Fruit fly (Drosophila melanogaster) whole organism, embryonic: Measurements from ENCODE around the gene CG6749.

Experiments
- Atf-2 ChIP-seq: fragments of 200-800 bp; sonication (Bioruptor generic); optimal IDR thresholded peaks from 2 replicates; lab custom pipeline; 2016; ENCODE audit warnings: missing biosample characterization, missing genetic modification characterization
- Atf3 ChIP-seq: fragments of 200-800 bp; sonication (Bioruptor generic); optimal IDR thresholded peaks from 3 replicates; lab custom pipeline; 2016; ENCODE audit warnings: missing biosample characterization, missing genetic modification characterization
- Blimp-1 ChIP-seq: fragments of 200-800 bp; sonication (Bioruptor generic); optimal IDR thresholded peaks from 3 replicates; lab custom pipeline; 2018; ENCODE audit warnings: missing biosample characterization, missing genetic modification characterization, mild to moderate bottlenecking, moderate library complexity, missing genetic modification reagents
- CG1024 ChIP-seq: fragments of 200-800 bp; sonication (Bioruptor generic); IDR thresholded peaks from 2 replicates; pipeline ENCODE4 v1.3.6; 2022; ENCODE audit warnings: missing biosample characterization, missing genetic modification characterization
- CG10431 ChIP-seq: fragments of 200-800 bp; sonication (Bioruptor generic); optimal IDR thresholded peaks from 3 replicates; lab custom pipeline; 2018; ENCODE audit warnings: missing biosample characterization, mild to moderate bottlenecking, missing genetic modification characterization
- CG11723 ChIP-seq: fragments of 200-800 bp; sonication (Bioruptor generic); optimal IDR thresholded peaks from 2 replicates; lab custom pipeline; 2017; ENCODE audit warnings: missing biosample characterization, mild to moderate bottlenecking, missing genetic modification characterization
- CG12071 ChIP-seq: fragments of 200-800 bp; sonication (Bioruptor generic); optimal IDR thresholded peaks from 3 replicates; lab custom pipeline; 2018; ENCODE audit warnings: missing biosample characterization, mild to moderate bottlenecking, missing genetic modification characterization
- CG13894 ChIP-seq: fragments of 200-800 bp; sonication (Bioruptor generic); optimal IDR thresholded peaks from 3 replicates; lab custom pipeline; 2018; ENCODE audit warnings: missing biosample characterization, mild to moderate bottlenecking, missing genetic modification characterization, moderate library complexity
- CG15073 ChIP-seq: fragments of 200-800 bp; sonication (Bioruptor generic); optimal IDR thresholded peaks from 2 replicates; lab custom pipeline; 2016; ENCODE audit warnings: missing biosample characterization, missing genetic modification characterization
- CG18619 ChIP-seq: fragments of 200-800 bp; sonication (Bioruptor generic); optimal IDR thresholded peaks from 3 replicates; lab custom pipeline; 2017; ENCODE audit warnings: missing biosample characterization, mild to moderate bottlenecking, missing genetic modification characterization
- CG18764 ChIP-seq: fragments of 200-800 bp; sonication (Bioruptor generic); optimal IDR thresholded peaks from 3 replicates; lab custom pipeline; 2016; ENCODE audit warnings: missing biosample characterization, missing genetic modification characterization
- CG2116 ChIP-seq: fragments of 200-800 bp; sonication (Bioruptor generic); optimal IDR thresholded peaks from 3 replicates; lab custom pipeline; 2018; ENCODE audit warnings: missing biosample characterization, mild to moderate bottlenecking, missing genetic modification characterization
- CG2129 ChIP-seq: fragments of 200-800 bp; sonication (Bioruptor generic); IDR thresholded peaks from 2 replicates; pipeline ENCODE4 v1.3.6; 2022; ENCODE audit warnings: missing biosample characterization, missing genetic modification characterization; ENCODE audit not compliant: partially characterized antibody
- CG2875 ChIP-seq: fragments of 200-800 bp; sonication (Bioruptor generic); optimal IDR thresholded peaks from 2 replicates; lab custom pipeline; 2017; ENCODE audit warnings: missing biosample characterization, mild to moderate bottlenecking, missing genetic modification characterization, missing genetic modification reagents
- CG2889 ChIP-seq: fragments of 200-800 bp; sonication (Bioruptor generic); IDR thresholded peaks from 3 replicates; pipeline ENCODE4 v1.3.6; 2022; ENCODE audit warnings: missing biosample characterization, missing genetic modification characterization
- CG32532 ChIP-seq: fragments of 200-800 bp; sonication (Bioruptor generic); IDR thresholded peaks from 2 replicates; pipeline ENCODE4 v1.3.6; 2022; ENCODE audit warnings: missing biosample characterization, missing genetic modification characterization
- CG3407 ChIP-seq: fragments of 200-800 bp; sonication (Bioruptor generic); optimal IDR thresholded peaks from 2 replicates; lab custom pipeline; 2018; ENCODE audit warnings: missing biosample characterization, mild to moderate bottlenecking, missing genetic modification characterization
- CG34376 ChIP-seq: fragments of 200-800 bp; sonication (Bioruptor generic); optimal IDR thresholded peaks from 2 replicates; lab custom pipeline; 2018; ENCODE audit warnings: missing biosample characterization, mild to moderate bottlenecking, missing genetic modification characterization
- CG4617 ChIP-seq: fragments of 200-800 bp; sonication (Bioruptor generic); optimal IDR thresholded peaks from 3 replicates; lab custom pipeline; 2016; ENCODE audit warnings: missing biosample characterization, missing genetic modification characterization, borderline replicate concordance
- CG6854 ChIP-seq: fragments of 200-800 bp; sonication (Bioruptor generic); optimal IDR thresholded peaks from 3 replicates; lab custom pipeline; 2017; ENCODE audit warnings: missing biosample characterization, mild to moderate bottlenecking, missing genetic modification characterization
- CG7987 ChIP-seq: fragments of 200-800 bp; sonication (Bioruptor generic); optimal IDR thresholded peaks from 2 replicates; lab custom pipeline; 2018; ENCODE audit warnings: missing biosample characterization, mild to moderate bottlenecking, missing genetic modification characterization, moderate library complexity
- CG8944 ChIP-seq: fragments of 200-800 bp; sonication (Bioruptor generic); optimal IDR thresholded peaks from 3 replicates; lab custom pipeline; 2016; ENCODE audit warnings: missing biosample characterization, missing genetic modification characterization
- CG9215 ChIP-seq: fragments of 200-800 bp; sonication (Bioruptor generic); IDR thresholded peaks from 2 replicates; pipeline ENCODE4 v1.3.6; 2022; ENCODE audit warnings: missing biosample characterization, missing genetic modification characterization
- CTCF ChIP-seq: fragments of 200-800 bp; sonication (Bioruptor generic); optimal IDR thresholded peaks from 2 replicates; lab custom pipeline; 2017; ENCODE audit warnings: missing biosample characterization, mild to moderate bottlenecking, missing genetic modification characterization, moderate library complexity
- Doc3 ChIP-seq: fragments of 200-800 bp; sonication (Bioruptor generic); IDR thresholded peaks from 3 replicates; pipeline ENCODE4 v1.3.6; 2022; ENCODE audit warnings: missing biosample characterization, missing genetic modification characterization; ENCODE audit not compliant: partially characterized antibody
- E2f1 ChIP-seq: fragments of 200-800 bp; sonication (Bioruptor generic); IDR thresholded peaks from 2 replicates; pipeline ENCODE4 v1.3.6; 2022; ENCODE audit warnings: missing biosample characterization, missing genetic modification characterization
- HLH54F ChIP-seq: fragments of 200-800 bp; sonication (Bioruptor generic); optimal IDR thresholded peaks from 3 replicates; lab custom pipeline; 2016; ENCODE audit warnings: missing biosample characterization, missing genetic modification characterization
- Hey ChIP-seq: fragments of 200-800 bp; sonication (Bioruptor generic); optimal IDR thresholded peaks from 3 replicates; lab custom pipeline; 2018; ENCODE audit warnings: missing biosample characterization, mild to moderate bottlenecking, missing genetic modification characterization
- Hr3 ChIP-seq: fragments of 200-800 bp; sonication (Bioruptor generic); optimal IDR thresholded peaks from 3 replicates; lab custom pipeline; 2016; ENCODE audit warnings: missing biosample characterization, missing genetic modification characterization
- NFAT ChIP-seq: fragments of 200-800 bp; sonication (Bioruptor generic); IDR thresholded peaks from 2 replicates; pipeline ENCODE4 v1.3.6; 2022; ENCODE audit warnings: missing biosample characterization, missing genetic modification characterization
- Rx ChIP-seq: fragments of 200-800 bp; sonication (Bioruptor generic); IDR thresholded peaks from 2 replicates; pipeline ENCODE4 v1.3.6; 2022; ENCODE audit warnings: missing biosample characterization, missing genetic modification characterization
- Side ChIP-seq: fragments of 200-800 bp; sonication (Bioruptor generic); optimal IDR thresholded peaks from 2 replicates; lab custom pipeline; 2016; ENCODE audit warnings: missing biosample characterization, missing genetic modification characterization
- Spps ChIP-seq: fragments of 200-800 bp; sonication (Bioruptor generic); optimal IDR thresholded peaks from 2 replicates; lab custom pipeline; 2018; ENCODE audit warnings: missing biosample characterization, mild to moderate bottlenecking, missing genetic modification characterization
- Ssrp ChIP-seq: fragments of 200-800 bp; sonication (Bioruptor generic); optimal IDR thresholded peaks from 2 replicates; lab custom pipeline; 2018; ENCODE audit warnings: missing biosample characterization, mild to moderate bottlenecking, missing genetic modification characterization, moderate library complexity
- Taf1 ChIP-seq: fragments of 200-800 bp; sonication (Bioruptor generic); IDR thresholded peaks from 2 replicates; pipeline ENCODE4 v1.3.6; 2022; ENCODE audit warnings: missing biosample characterization, missing genetic modification characterization
- Tbp ChIP-seq: fragments of >200 bp; optimal IDR thresholded peaks from 2 replicates; lab custom pipeline; 2018; ENCODE audit warnings: missing biosample characterization, missing genetic modification characterization
- Xrp1 ChIP-seq: fragments of 200-800 bp; sonication (Bioruptor generic); IDR thresholded peaks from 2 replicates; pipeline ENCODE4 v1.3.6; 2022; ENCODE audit warnings: missing biosample characterization, missing genetic modification characterization
- aop ChIP-seq: fragments of 200-800 bp; sonication (Bioruptor generic); IDR thresholded peaks from 2 replicates; pipeline ENCODE4 v1.3.6; 2022; ENCODE audit warnings: missing biosample characterization, missing genetic modification characterization
- bab2 ChIP-seq: fragments of 200-800 bp; sonication (Bioruptor generic); optimal IDR thresholded peaks from 2 replicates; lab custom pipeline; 2016; ENCODE audit warnings: missing biosample characterization, missing genetic modification characterization
- btn ChIP-seq: fragments of 200-800 bp; sonication (Bioruptor generic); optimal IDR thresholded peaks from 2 replicates; lab custom pipeline; 2016; ENCODE audit warnings: missing biosample characterization, missing genetic modification characterization
- chn ChIP-seq: fragments of 200-800 bp; sonication (Bioruptor generic); optimal IDR thresholded peaks from 2 replicates; lab custom pipeline; 2016; ENCODE audit warnings: missing biosample characterization, missing genetic modification characterization
- dan ChIP-seq: fragments of 200-800 bp; sonication (Bioruptor generic); IDR thresholded peaks from 2 replicates; pipeline ENCODE4 v1.3.6; 2022; ENCODE audit warnings: missing biosample characterization, missing genetic modification characterization
- fd102C ChIP-seq: fragments of 200-800 bp; sonication (Bioruptor generic); optimal IDR thresholded peaks from 2 replicates; lab custom pipeline; 2018; ENCODE audit warnings: missing biosample characterization, mild to moderate bottlenecking, missing genetic modification characterization, moderate library complexity
- fd3F ChIP-seq: fragments of 200-800 bp; sonication (Bioruptor generic); optimal IDR thresholded peaks from 2 replicates; lab custom pipeline; 2018; ENCODE audit warnings: missing biosample characterization, mild to moderate bottlenecking, missing genetic modification characterization, moderate library complexity
- jing ChIP-seq: fragments of 200-800 bp; sonication (Bioruptor generic); optimal IDR thresholded peaks from 2 replicates; lab custom pipeline; 2018; ENCODE audit warnings: missing biosample characterization, mild to moderate bottlenecking, missing genetic modification characterization
- mirr ChIP-seq: fragments of 200-800 bp; sonication (Bioruptor generic); optimal IDR thresholded peaks from 3 replicates; lab custom pipeline; 2018; ENCODE audit warnings: missing biosample characterization, mild to moderate bottlenecking, missing genetic modification characterization
- pzg ChIP-seq: fragments of 200-800 bp; sonication (Bioruptor generic); optimal IDR thresholded peaks from 3 replicates; lab custom pipeline; 2018; ENCODE audit warnings: missing biosample characterization, mild to moderate bottlenecking, missing genetic modification characterization, moderate library complexity
- repo ChIP-seq: fragments of 200-800 bp; sonication (Bioruptor generic); optimal IDR thresholded peaks from 2 replicates; lab custom pipeline; 2016; ENCODE audit warnings: missing biosample characterization, missing genetic modification characterization
- scrt ChIP-seq: fragments of 200-800 bp; sonication (Bioruptor generic); optimal IDR thresholded peaks from 2 replicates; lab custom pipeline; 2018; ENCODE audit warnings: missing biosample characterization, mild to moderate bottlenecking, missing genetic modification characterization, moderate library complexity
- sima ChIP-seq: fragments of 200-800 bp; sonication (Bioruptor generic); optimal IDR thresholded peaks from 2 replicates; lab custom pipeline; 2016; ENCODE audit warnings: missing biosample characterization, missing genetic modification characterization
- slp2 ChIP-seq: fragments of 200-800 bp; sonication (Bioruptor generic); optimal IDR thresholded peaks from 2 replicates; lab custom pipeline; 2016; ENCODE audit warnings: missing biosample characterization, missing genetic modification characterization
- trem ChIP-seq: fragments of 200-800 bp; optimal IDR thresholded peaks from 3 replicates; lab custom pipeline; 2019; ENCODE audit warnings: missing biosample characterization, mild to moderate bottlenecking, missing genetic modification characterization, moderate library complexity
- ttk ChIP-seq: fragments of 200-800 bp; sonication (Bioruptor generic); IDR thresholded peaks from 2 replicates; pipeline ENCODE4 v2.1.2; 2022; ENCODE audit warnings: missing biosample characterization, missing genetic modification characterization

Gene CG6749

DNA sequence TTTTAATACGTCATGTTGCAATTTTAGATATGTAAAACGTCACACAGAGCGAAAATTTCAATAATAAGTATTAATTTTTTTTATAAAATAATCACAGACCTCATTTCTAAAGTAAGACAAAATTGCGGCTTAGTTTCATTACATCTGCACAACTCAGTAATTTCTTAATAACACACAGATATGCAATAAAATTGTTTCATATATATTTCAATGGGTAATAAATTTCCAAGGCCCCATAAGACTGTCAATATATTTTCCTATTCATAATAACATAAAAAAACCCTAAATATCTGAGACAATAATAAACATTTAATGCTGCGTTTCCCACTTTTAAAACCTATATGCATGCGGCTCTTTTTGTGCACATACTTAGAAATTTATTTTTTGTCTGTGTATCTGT is 38.0 kb downstream of the CG6749 start (continued):
- TF ChIP-seq repo = no peak
- peak; percentile 11 for TF ChIP-seq bab2 (GFP tag; lab: Kevin White, UChicago)
- no peak for TF ChIP-seq CG4617 (GFP tag; lab: Kevin White, UChicago)
- TF ChIP-seq NFAT (GFP tag; lab: Robert Waterston, UW) = no peak
- no peak for TF ChIP-seq Spps (tag; lab: Kevin White, UChicago)
- peak; percentile 26; the same call in 1 of the 2 replicates for TF ChIP-seq Xrp1 (GFP tag; lab: Robert Waterston, UW)
- no peak for TF ChIP-seq Hey (tag; lab: Kevin White, UChicago)
- no peak for TF ChIP-seq Rx (GFP tag; lab: Robert Waterston, UW)
- TF ChIP-seq Tbp (GFP tag; lab: Kevin White, UChicago) = no peak
- no peak for TF ChIP-seq CG2129 (GFP tag; lab: Robert Waterston, UW)
- TF ChIP-seq CG9215 (GFP tag; lab: Robert Waterston, UW) = no peak
- no peak for TF ChIP-seq Side (GFP tag; lab: Kevin White, UChicago)
- no peak for TF ChIP-seq CG13894 (tag; lab: Kevin White, UChicago)
- TF ChIP-seq trem (tag; lab: Kevin White, UChicago) = no peak
- TF ChIP-seq fd3F (GFP tag; lab: Kevin White, UChicago) = peak; percentile 14
- TF ChIP-seq Hr3 = no peak
- no peak for TF ChIP-seq CG6854 (GFP tag; lab: Kevin White, UChicago)
- TF ChIP-seq E2f1 = no peak
- TF ChIP-seq CG2875 = no peak
- TF ChIP-seq jing = no peak
- no peak for TF ChIP-seq ttk
- peak; percentile 13 for TF ChIP-seq CG18619 (GFP tag; lab: Kevin White, UChicago)
- TF ChIP-seq chn (GFP tag; lab: Kevin White, UChicago) = no peak
- no peak for TF ChIP-seq CG12071 (GFP tag; lab: Kevin White, UChicago)
- TF ChIP-seq Doc3 (GFP tag; lab: Robert Waterston, UW) = no peak
- TF ChIP-seq HLH54F (GFP tag; lab: Kevin White, UChicago) = no peak
- TF ChIP-seq Blimp-1 (GFP tag; lab: Kevin White, UChicago) = no peak
- no peak for TF ChIP-seq Taf1
- TF ChIP-seq CG2116 = no peak
- TF ChIP-seq CG2889 (GFP tag; lab: Robert Waterston, UW) = no peak
- TF ChIP-seq scrt (GFP tag; lab: Kevin White, UChicago) = no peak
- no peak for TF ChIP-seq Atf3 (GFP tag; lab: Kevin White, UChicago)
- no peak for TF ChIP-seq CG8944
- TF ChIP-seq fd102C (GFP tag; lab: Kevin White, UChicago) = no peak
- TF ChIP-seq Ssrp = peak; percentile 34
- no peak for TF ChIP-seq CG32532
- no peak for TF ChIP-seq CG34376 (GFP tag; lab: Kevin White, UChicago)
- no peak for TF ChIP-seq sima (GFP tag; lab: Kevin White, UChicago)
- no peak for TF ChIP-seq dan
- no peak for TF ChIP-seq aop (GFP tag; lab: Robert Waterston, UW)
- TF ChIP-seq slp2 = no peak
- no peak for TF ChIP-seq CG10431 (GFP tag; lab: Kevin White, UChicago)
- TF ChIP-seq Atf-2 (GFP tag; lab: Kevin White, UChicago) = no peak
- no peak for TF ChIP-seq CG18764 (GFP tag; lab: Kevin White, UChicago)
- no peak for TF ChIP-seq pzg (GFP tag; lab: Kevin White, UChicago)
- TF ChIP-seq CG15073 (GFP tag; lab: Kevin White, UChicago) = no peak
- no peak for TF ChIP-seq mirr
- no peak for TF ChIP-seq CG1024 (GFP tag; lab: Robert Waterston, UW)
- no peak for TF ChIP-seq CTCF (GFP tag; lab: Kevin White, UChicago)
- TF ChIP-seq CG7987 (GFP tag; lab: Kevin White, UChicago) = no peak
- TF ChIP-seq btn = no peak
- TF ChIP-seq CG11723 (GFP tag; lab: Kevin White, UChicago) = no peak
- no peak for TF ChIP-seq CG3407 (GFP tag; lab: Kevin White, UChicago)
